Worm (Caenorhabditis elegans) whole organism, L1 larva: Measurements from ENCODE around the gene Y71H10B.1.

Source experiments
- C04F5.9 ChIP-seq: sonication (generic microtip); optimal IDR thresholded peaks from 2 replicates; lab custom pipeline; 2016; ENCODE audit warnings: missing genetic modification characterization, missing compliant biosample characterization
- C16A3.4 ChIP-seq: fragments of 150-350 bp; optimal IDR thresholded peaks from 2 replicates; lab custom pipeline; 2014; ENCODE audit warnings: missing biosample characterization, missing genetic modification characterization
- Y116A8C.19 ChIP-seq: sonication (generic microtip); optimal IDR thresholded peaks from 2 replicates; lab custom pipeline; 2016; ENCODE audit warnings: missing compliant biosample characterization, missing genetic modification characterization, borderline replicate concordance
- aha-1 ChIP-seq: fragments of 150-350 bp; optimal IDR thresholded peaks from 2 replicates; lab custom pipeline; 2014; ENCODE audit warnings: missing biosample characterization, missing genetic modification characterization
- alr-1 ChIP-seq: fragments of 200-800 bp; sonication (Bioruptor generic); optimal IDR thresholded peaks from 2 replicates; lab custom pipeline; 2018; ENCODE audit warnings: borderline replicate concordance, mild to moderate bottlenecking, missing genetic modification characterization, missing compliant biosample characterization
- ama-1 ChIP-seq: fragments of 150-350 bp; optimal IDR thresholded peaks from 2 replicates; lab custom pipeline; 2014
- ceh-8 ChIP-seq: fragments of 200-800 bp; sonication (Bioruptor generic); optimal IDR thresholded peaks from 2 replicates; lab custom pipeline; 2018; ENCODE audit warnings: mild to moderate bottlenecking, missing genetic modification characterization, moderate library complexity, missing compliant biosample characterization
- ceh-82 ChIP-seq, 3 experiments: fragments of 150-350 bp in 1 of 3; sonication (generic microtip) in 2 of 3; optimal IDR thresholded peaks; 2 replicates each; lab custom pipeline; 2014 to 2017; ENCODE audit warnings: missing biosample characterization in 3 of 3, missing genetic modification characterization in 3 of 3
- ceh-90 ChIP-seq: sonication (generic microtip); optimal IDR thresholded peaks from 2 replicates; lab custom pipeline; 2016; ENCODE audit warnings: missing genetic modification characterization, missing compliant biosample characterization
- ces-1 ChIP-seq: fragments of 150-350 bp; optimal IDR thresholded peaks from 2 replicates; lab custom pipeline; 2014; ENCODE audit warnings: missing biosample characterization, missing genetic modification reagents, missing genetic modification characterization
- dpl-1 ChIP-seq, 3 experiments: fragments of 150-350 bp in 2 of 3; sonication (generic microtip) in 1 of 3; optimal IDR thresholded peaks; 2 replicates each; lab custom pipeline; 2014 to 2017; ENCODE audit warnings: missing biosample characterization in 3 of 3, missing genetic modification characterization in 3 of 3, missing genetic modification reagents in 3 of 3
- dsc-1 ChIP-seq: sonication (generic microtip); optimal IDR thresholded peaks from 2 replicates; lab custom pipeline; 2016; ENCODE audit warnings: mild to moderate bottlenecking, missing genetic modification characterization, missing compliant biosample characterization
- efl-3 ChIP-seq: fragments of 200-800 bp; sonication (Bioruptor generic); optimal IDR thresholded peaks from 2 replicates; lab custom pipeline; 2018; ENCODE audit warnings: mild to moderate bottlenecking, missing genetic modification characterization, missing compliant biosample characterization
- ets-5 ChIP-seq: fragments of 200-800 bp; sonication (Bioruptor generic); IDR thresholded peaks from 2 replicates; pipeline ENCODE4 v1.3.6; 2022; ENCODE audit warnings: missing genetic modification characterization, missing compliant biosample characterization
- fkh-10 ChIP-seq: sonication (generic microtip); optimal IDR thresholded peaks from 2 replicates; lab custom pipeline; 2017; ENCODE audit warnings: missing biosample characterization, missing genetic modification reagents, missing genetic modification characterization
- fkh-4 ChIP-seq: sonication (generic microtip); optimal IDR thresholded peaks from 2 replicates; lab custom pipeline; 2016; ENCODE audit warnings: missing compliant biosample characterization, missing genetic modification characterization, borderline replicate concordance
- fkh-8 ChIP-seq: sonication (generic microtip); optimal IDR thresholded peaks from 2 replicates; lab custom pipeline; 2016; ENCODE audit warnings: mild to moderate bottlenecking, missing genetic modification characterization, missing compliant biosample characterization
- grh-1 ChIP-seq: fragments of 200-800 bp; sonication (Bioruptor generic); IDR thresholded peaks from 2 replicates; pipeline ENCODE4 v1.3.6; 2022; ENCODE audit warnings: missing genetic modification reagents, missing genetic modification characterization, missing compliant biosample characterization
- hpl-2 ChIP-seq: fragments of 150-350 bp; optimal IDR thresholded peaks from 2 replicates; lab custom pipeline; 2014; ENCODE audit warnings: missing biosample characterization, missing genetic modification reagents, missing genetic modification characterization
- isw-1 ChIP-seq: fragments of 200-800 bp; sonication (Bioruptor generic); IDR thresholded peaks from 2 replicates; pipeline ENCODE4 v1.3.6; 2022; ENCODE audit warnings: missing genetic modification characterization, missing compliant biosample characterization
- lin-13 ChIP-seq: fragments of 150-350 bp; optimal IDR thresholded peaks from 2 replicates; lab custom pipeline; 2014; ENCODE audit warnings: missing biosample characterization, missing genetic modification reagents, missing genetic modification characterization
- lin-14 ChIP-seq: fragments of 200-800 bp; sonication (Bioruptor generic); optimal IDR thresholded peaks from 2 replicates; lab custom pipeline; 2018; ENCODE audit warnings: mild to moderate bottlenecking, missing genetic modification characterization, moderate library complexity, missing compliant biosample characterization
- lsy-2 ChIP-seq, 2 experiments: fragments of 150-350 bp; optimal IDR thresholded peaks; 2 replicates each; lab custom pipeline; 2014; ENCODE audit warnings: missing biosample characterization in 2 of 2, missing genetic modification characterization in 2 of 2
- mab-9 ChIP-seq: fragments of 200-800 bp; sonication (Bioruptor generic); IDR thresholded peaks from 2 replicates; pipeline ENCODE4 v1.3.6; 2022; ENCODE audit warnings: missing genetic modification reagents, missing genetic modification characterization, missing compliant biosample characterization
- mep-1 ChIP-seq: fragments of 150-350 bp; optimal IDR thresholded peaks from 2 replicates; lab custom pipeline; 2014; ENCODE audit warnings: missing biosample characterization, missing genetic modification characterization
- nhr-11 ChIP-seq: fragments of 150-350 bp; optimal IDR thresholded peaks from 2 replicates; lab custom pipeline; 2014; ENCODE audit warnings: missing biosample characterization, missing genetic modification characterization
- nhr-12 ChIP-seq: sonication (generic microtip); optimal IDR thresholded peaks from 2 replicates; lab custom pipeline; 2017; ENCODE audit warnings: missing biosample characterization, missing genetic modification characterization
- nhr-20 ChIP-seq: sonication (generic microtip); optimal IDR thresholded peaks from 2 replicates; lab custom pipeline; 2016; ENCODE audit warnings: mild to moderate bottlenecking, missing genetic modification characterization, missing compliant biosample characterization
- nhr-237 ChIP-seq: fragments of 150-350 bp; optimal IDR thresholded peaks from 2 replicates; lab custom pipeline; 2014; ENCODE audit warnings: missing biosample characterization, missing genetic modification characterization
- nhr-47 ChIP-seq: sonication (generic microtip); optimal IDR thresholded peaks from 2 replicates; lab custom pipeline; 2016; ENCODE audit warnings: mild to moderate bottlenecking, missing genetic modification characterization, moderate library complexity, missing compliant biosample characterization
- nhr-71 ChIP-seq: sonication (generic microtip); optimal IDR thresholded peaks from 2 replicates; lab custom pipeline; 2016; ENCODE audit warnings: mild to moderate bottlenecking, missing genetic modification characterization, moderate library complexity, missing compliant biosample characterization
- nhr-77 ChIP-seq: fragments of 150-350 bp; optimal IDR thresholded peaks from 2 replicates; lab custom pipeline; 2014; ENCODE audit warnings: missing biosample characterization, missing genetic modification characterization
- nhr-85 ChIP-seq: sonication (generic microtip); peaks from one replicate; lab custom pipeline; 2016; ENCODE audit warnings: missing genetic modification characterization, inconsistent platforms, missing compliant biosample characterization
- nhr-90 ChIP-seq: sonication (generic microtip); optimal IDR thresholded peaks from 2 replicates; lab custom pipeline; 2016; ENCODE audit warnings: mild to moderate bottlenecking, missing genetic modification characterization, missing compliant biosample characterization; ENCODE audit not compliant: poor library complexity
- pax-3 ChIP-seq: fragments of 200-800 bp; sonication (Bioruptor generic); optimal IDR thresholded peaks from 2 replicates; lab custom pipeline; 2018; ENCODE audit warnings: mild to moderate bottlenecking, missing genetic modification characterization, moderate library complexity, missing compliant biosample characterization
- pqm-1 ChIP-seq: sonication (generic microtip); optimal IDR thresholded peaks from 3 replicates; lab custom pipeline; 2017; ENCODE audit warnings: missing biosample characterization, missing genetic modification characterization
- skn-1 ChIP-seq: fragments of 150-350 bp; optimal IDR thresholded peaks from 2 replicates; lab custom pipeline; 2014; ENCODE audit warnings: missing biosample characterization, missing genetic modification characterization
- snu-23 ChIP-seq: sonication (generic microtip); optimal IDR thresholded peaks from 2 replicates; lab custom pipeline; 2016; ENCODE audit warnings: missing genetic modification characterization, missing compliant biosample characterization
- sox-4 ChIP-seq: sonication (generic microtip); optimal IDR thresholded peaks from 2 replicates; lab custom pipeline; 2016; ENCODE audit warnings: missing genetic modification characterization, missing compliant biosample characterization
- sptf-1 ChIP-seq: fragments of 150-350 bp; optimal IDR thresholded peaks from 2 replicates; lab custom pipeline; 2014; ENCODE audit warnings: missing biosample characterization, missing genetic modification characterization
- swsn-7 ChIP-seq: sonication (generic microtip); optimal IDR thresholded peaks from 2 replicates; lab custom pipeline; 2016; ENCODE audit warnings: missing genetic modification characterization, missing compliant biosample characterization
- unc-62 ChIP-seq: fragments of 150-350 bp; optimal IDR thresholded peaks from 2 replicates; lab custom pipeline; 2014; ENCODE audit warnings: missing biosample characterization, missing genetic modification reagents, missing genetic modification characterization
- unc-86 ChIP-seq: sonication (generic microtip); optimal IDR thresholded peaks from 2 replicates; lab custom pipeline; 2016; ENCODE audit warnings: missing genetic modification characterization, missing compliant biosample characterization
- vab-15 ChIP-seq: sonication (generic microtip); optimal IDR thresholded peaks from 2 replicates; lab custom pipeline; 2017; ENCODE audit warnings: missing genotype, mild to moderate bottlenecking, missing genetic modification characterization, missing compliant biosample characterization
- zag-1 ChIP-seq: fragments of 150-350 bp; optimal IDR thresholded peaks from 2 replicates; lab custom pipeline; 2014; ENCODE audit warnings: missing biosample characterization, missing genetic modification characterization
- zip-4 ChIP-seq: fragments of 200-800 bp; sonication (Bioruptor generic); optimal IDR thresholded peaks from 2 replicates; lab custom pipeline; 2018; ENCODE audit warnings: mild to moderate bottlenecking, missing genetic modification characterization, moderate library complexity, missing compliant biosample characterization
- ztf-4 ChIP-seq: fragments of 150-350 bp; optimal IDR thresholded peaks from 2 replicates; lab custom pipeline; 2014; ENCODE audit warnings: missing biosample characterization, missing genetic modification characterization

Gene Y71H10B.1

DNA sequence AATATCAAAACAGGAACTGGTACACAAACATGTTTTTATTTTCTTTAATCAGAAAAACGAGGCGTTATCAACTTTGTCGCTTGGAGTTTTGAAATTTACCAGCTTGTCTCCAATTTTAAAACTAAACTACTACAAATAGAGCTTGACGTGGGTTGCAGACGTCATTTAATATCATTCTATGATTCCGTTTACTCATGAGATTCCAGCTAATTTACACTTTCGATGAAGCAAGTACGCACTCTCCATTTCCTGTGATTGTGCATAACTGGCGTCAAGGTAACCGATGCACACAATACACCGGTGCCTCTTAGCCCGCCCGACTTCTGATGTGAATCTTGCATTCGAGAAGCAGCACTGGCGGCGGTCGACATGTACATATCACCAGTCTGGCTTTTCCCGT is 21.2 kb downstream of the Y71H10B.1 start:
- TF ChIP-seq ceh-90 (tag; lab: Kevin White, UChicago) (no peak), nhr-90 (tag; lab: Kevin White, UChicago) (no peak), ceh-8 (GFP tag; lab: Kevin White, UChicago) (peak; percentile 30), nhr-71 (tag; lab: Kevin White, UChicago) (peak; percentile 77), nhr-85 (tag; lab: Kevin White, UChicago) (no peak), swsn-7 (tag; lab: Kevin White, UChicago) (peak; percentile 37), ets-5 (no peak), mab-9 (GFP tag; lab: Robert Waterston, UW) (no peak), dpl-1 (GFP tag; optimal IDR thresholded peaks at IDR 0.05; lab: Kevin White, UChicago) (no peak), alr-1 (tag; lab: Kevin White, UChicago) (no peak), lin-14 (GFP tag; lab: Kevin White, UChicago) (peak; percentile 20), efl-3 (GFP tag; lab: Kevin White, UChicago) (no peak), lin-13 (GFP tag; lab: Kevin White, UChicago) (no peak), sox-4 (tag; lab: Kevin White, UChicago) (peak; percentile 62), dsc-1 (tag; lab: Kevin White, UChicago) (peak; percentile 24), fkh-8 (tag; lab: Kevin White, UChicago) (peak; percentile 97), nhr-47 (peak; percentile 72), fkh-10 (GFP tag; lab: Kevin White, UChicago) (peak; percentile 43), ama-1 (lab: Kevin White, UChicago) (no peak), skn-1 (no peak)

DNA sequence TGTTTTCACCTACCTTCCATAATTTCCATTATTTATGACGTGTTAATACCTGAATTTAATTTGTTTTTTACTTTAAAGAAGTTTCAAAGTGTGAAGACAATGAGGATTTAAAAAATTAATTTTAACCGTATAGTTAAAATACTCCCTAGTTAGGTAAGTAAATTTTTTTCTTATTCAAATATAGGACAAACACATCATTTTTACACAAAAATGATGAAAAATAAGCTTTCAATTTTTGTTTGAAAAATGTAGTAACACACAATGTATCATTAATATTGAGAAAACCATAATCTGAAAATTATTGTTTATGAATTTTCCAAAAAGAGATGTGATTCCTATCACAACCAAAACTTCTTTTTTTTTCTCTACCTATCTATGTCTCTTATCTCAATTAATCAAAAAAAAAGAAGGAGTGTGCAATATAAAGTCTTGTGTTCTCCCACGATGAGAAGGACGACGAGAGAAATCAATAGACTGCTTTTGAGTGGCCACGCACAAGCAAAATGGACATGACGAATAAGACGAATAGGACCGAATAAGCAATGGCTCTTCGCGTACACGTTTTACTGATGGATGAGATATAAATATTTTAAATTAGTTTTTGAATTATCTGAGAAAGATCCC is 25.9 kb downstream of the Y71H10B.1 start, which contains the start of gene C14A11.6:
TSS of gene C14A11.6 (minus strand) at position 51 of the 624 bp plus-strand sequence.
- peak; percentile 12 for TF ChIP-seq nhr-71 (tag; lab: Kevin White, UChicago)
- peak in 1 of 2 experiments; percentile 5 for TF ChIP-seq lsy-2 (tag; optimal IDR thresholded peaks at IDR 0.05; lab: Kevin White, UChicago)
- TF ChIP-seq lin-14 (GFP tag; lab: Kevin White, UChicago): peak; percentile 55
- peak; percentile 20 for TF ChIP-seq nhr-47
- no peak for TF ChIP-seq hpl-2 (GFP tag; lab: Kevin White, UChicago)
- TF ChIP-seq sptf-1: no peak
- no peak for TF ChIP-seq efl-3 (GFP tag; lab: Kevin White, UChicago)
- TF ChIP-seq unc-62: no peak
- no peak for TF ChIP-seq nhr-12 (tag; lab: Kevin White, UChicago)
- no peak for TF ChIP-seq vab-15 (tag; lab: Kevin White, UChicago)
- peak; percentile 5 for TF ChIP-seq snu-23 (GFP tag; lab: Kevin White, UChicago)
- peak; percentile 11 for TF ChIP-seq fkh-8 (tag; lab: Kevin White, UChicago)

DNA sequence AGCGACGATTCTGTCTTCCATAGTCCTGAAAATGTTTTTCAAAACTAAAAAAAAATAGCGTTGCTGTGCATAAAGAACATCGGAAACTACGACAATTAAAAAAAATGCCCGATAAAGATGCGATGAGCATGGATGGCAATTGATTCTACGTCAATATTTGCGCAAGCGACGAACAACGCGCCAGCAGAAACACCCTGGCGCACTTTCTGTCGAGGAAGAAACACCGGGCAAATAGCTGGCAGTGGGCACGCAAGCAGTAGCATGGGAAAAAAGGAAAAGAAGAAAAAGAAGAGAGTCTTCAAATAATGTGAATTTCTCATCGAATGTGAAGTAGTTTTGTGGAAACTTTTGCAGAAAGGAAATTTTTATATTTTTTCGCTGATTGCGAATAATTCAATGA is 30.5 kb downstream of the Y71H10B.1 start, which contains the start of gene C14A11.9:
TSS of gene C14A11.9 (minus strand) at position 27 of the 400 bp plus-strand sequence.
- TF ChIP-seq ces-1 (GFP tag; lab: Kevin White, UChicago) (no peak), pax-3 (tag; lab: Kevin White, UChicago) (peak; percentile 82), aha-1 (peak; percentile 64), mab-9 (GFP tag; lab: Robert Waterston, UW) (peak; percentile 77), nhr-71 (tag; lab: Kevin White, UChicago) (peak; percentile 95), fkh-10 (GFP tag; lab: Kevin White, UChicago) (peak; percentile 92), nhr-85 (tag; lab: Kevin White, UChicago) (peak; percentile 96), nhr-237 (tag; lab: Kevin White, UChicago) (no peak), nhr-20 (tag; lab: Kevin White, UChicago) (peak; percentile 94), nhr-77 (tag; lab: Kevin White, UChicago) (peak; percentile 66), C16A3.4 (tag; lab: Kevin White, UChicago) (peak; percentile 84), Y116A8C.19 (tag; lab: Kevin White, UChicago) (no peak), nhr-11 (tag; lab: Kevin White, UChicago) (peak; percentile 72), unc-86 (tag; lab: Kevin White, UChicago) (peak; percentile 95), mep-1 (tag; lab: Kevin White, UChicago) (peak; percentile 98), pqm-1 (tag; lab: Kevin White, UChicago) (no peak), ztf-4 (tag; lab: Kevin White, UChicago) (peak; percentile 69), isw-1 (GFP tag; lab: Robert Waterston, UW) (peak; percentile 82), nhr-12 (tag; lab: Kevin White, UChicago) (peak; percentile 2), zag-1 (tag; lab: Kevin White, UChicago) (peak; percentile 63), skn-1 (peak; percentile 89), C04F5.9 (peak; percentile 71), fkh-4 (tag; lab: Kevin White, UChicago) (peak; percentile 44), zip-4 (GFP tag; lab: Kevin White, UChicago) (peak; percentile 77), dpl-1 (GFP tag; optimal IDR thresholded peaks at IDR 0.05; lab: Kevin White, UChicago) (peak; percentile 69 to 80 (median 79)), ceh-82 (tag; optimal IDR thresholded peaks at IDR 0.05; lab: Kevin White, UChicago) (peak; percentile 82 to 95 (median 93)), grh-1 (peak; percentile 80)
